Worm (Caenorhabditis elegans): ENCODE results near the gene nep-21.

Gene nep-21

ce11 chrV:14187104-14187503 lies 39.2 kb downstream of the nep-21 start:
- TF ChIP-seq hlh-30 (tag; optimal IDR thresholded peaks at IDR 0.05; ENCODE audit: insufficient read depth) (no peak), hlh-11 (tag; optimal IDR thresholded peaks at IDR 0.05) (no peak), unc-62 (GFP tag; optimal IDR thresholded peaks at IDR 0.05 in 1 of 2) (peak in 1 of 2 experiments; percentile 99), unc-62 (tag; optimal IDR thresholded peaks at IDR 0.05) (no peak)

ce11 chrV:14185438-14185837 lies 40.8 kb downstream of the nep-21 start, which contains the start of the genes trm-1 and ints-2:
Gene trm-1, minus strand, starts transcription at chrV:14185612.
Gene ints-2, plus strand, starts transcription at chrV:14185686.
- TF ChIP-seq nhr-42 (GFP tag; IDR thresholded peaks at IDR 0.05) (no peak), fkh-10 (GFP tag; optimal IDR thresholded peaks at IDR 0.05) (peak; percentile 28), tra-1 (GFP tag; IDR thresholded peaks at IDR 0.05) (no peak), ceh-82 (tag; optimal IDR thresholded peaks at IDR 0.05) (no peak), lin-29 (GFP tag; IDR thresholded peaks at IDR 0.05) (no peak), spr-3 (GFP tag; optimal IDR thresholded peaks at IDR 0.05) (no peak), T20F7.1 (GFP tag; optimal IDR thresholded peaks at IDR 0.05) (peak; percentile 63), nhr-48 (tag; optimal IDR thresholded peaks at IDR 0.05) (no peak), nhr-111 (GFP tag; optimal IDR thresholded peaks at IDR 0.05) (no peak), nhr-237 (tag; optimal IDR thresholded peaks at IDR 0.05) (no peak), saeg-2 (GFP tag; IDR thresholded peaks at IDR 0.05) (no peak), nhr-41 (GFP tag; IDR thresholded peaks at IDR 0.05) (no peak), mdt-29 (GFP tag; IDR thresholded peaks at IDR 0.05) (no peak), spr-1 (tag; optimal IDR thresholded peaks at IDR 0.05) (no peak), dmd-6 (GFP tag; IDR thresholded peaks at IDR 0.05) (peak; percentile 24; the same call in 1 of the 2 replicates), nhr-77 (tag; optimal IDR thresholded peaks at IDR 0.05) (peak; percentile 46), tag-97 (GFP tag; IDR thresholded peaks at IDR 0.05) (no peak), egl-43 (GFP tag; IDR thresholded peaks at IDR 0.05) (no peak), hmg-1.1 (GFP tag; IDR thresholded peaks at IDR 0.05) (peak; percentile 38; the same call in 1 of the 2 replicates), dve-1 (tag; optimal IDR thresholded peaks at IDR 0.05; ENCODE audit: insufficient read depth) (peak; percentile 47), F44E2.7 (GFP tag; IDR thresholded peaks at IDR 0.05) (no peak), hlh-11 (tag; optimal IDR thresholded peaks at IDR 0.05) (no peak), lir-3 (tag; optimal IDR thresholded peaks at IDR 0.05) (no peak), attf-4 (tag; optimal IDR thresholded peaks at IDR 0.05) (no peak), nhr-76 (tag; optimal IDR thresholded peaks at IDR 0.05) (no peak), ceh-44 (GFP tag; IDR thresholded peaks at IDR 0.05) (no peak), daf-12 (tag; optimal IDR thresholded peaks at IDR 0.05) (no peak), aly-2 (tag; optimal IDR thresholded peaks at IDR 0.05) (no peak), ama-1 (optimal IDR thresholded peaks at IDR 0.05) (no peak), lin-1 (GFP tag; IDR thresholded peaks at IDR 0.05) (no peak), R02D3.7 (tag; optimal IDR thresholded peaks at IDR 0.05) (no peak), ces-1 (GFP tag; optimal IDR thresholded peaks at IDR 0.05) (peak; percentile 5), mdl-1 (tag; optimal IDR thresholded peaks at IDR 0.05) (no peak), duxl-1 (tag; optimal IDR thresholded peaks at IDR 0.05; ENCODE audit: poor library complexity) (no peak), nhr-28 (tag; optimal IDR thresholded peaks at IDR 0.05) (peak; percentile 28), unc-39 (tag; optimal IDR thresholded peaks at IDR 0.05) (no peak), cey-2 (tag; optimal IDR thresholded peaks at IDR 0.05; ENCODE audit: borderline replicate concordance, insufficient read depth) (no peak), unc-130 (GFP tag; optimal IDR thresholded peaks at IDR 0.05) (no peak), nhr-11 (tag; optimal IDR thresholded peaks at IDR 0.05) (peak; percentile 8), T26A8.4 (GFP tag; IDR thresholded peaks at IDR 0.05) (no peak), php-3 (GFP tag; IDR thresholded peaks at IDR 0.05) (no peak), ZK546.5 (tag; optimal IDR thresholded peaks at IDR 0.05) (no peak), lin-38 (GFP tag; IDR thresholded peaks at IDR 0.05) (peak; percentile 97), nhr-6 (tag; optimal IDR thresholded peaks at IDR 0.05) (no peak), pha-4 (GFP tag; IDR thresholded peaks at IDR 0.05) (no peak), pha-4 (tag; optimal IDR thresholded peaks at IDR 0.05) (no peak), nhr-25 (tag; optimal IDR thresholded peaks at IDR 0.05; ENCODE audit: borderline replicate concordance, insufficient read depth) (no peak), dmd-9 (GFP tag; IDR thresholded peaks at IDR 0.05) (no peak)
